Fruit fly (Drosophila melanogaster): Measurements from ENCODE around the gene CG17896.

Gene CG17896

dm6 chrX:476230-477143, 16.8 kb downstream of the CG17896 start, which contains the start of the genes ebo and CG13373 (continued):
- TF ChIP-seq tgo (GFP tag; IDR thresholded peaks at IDR 0.05) (no peak), sima (GFP tag; optimal IDR thresholded peaks at IDR 0.05) (no peak), Dip3 (GFP tag; optimal IDR thresholded peaks at IDR 0.05) (peak; percentile 23), sc (optimal IDR thresholded peaks at IDR 0.05) (no peak), sc (GFP tag; optimal IDR thresholded peaks at IDR 0.05) (no peak), sisA (GFP tag; IDR thresholded peaks at IDR 0.05) (no peak), pzg (GFP tag; optimal IDR thresholded peaks at IDR 0.05) (peak; percentile 37), CG6854 (GFP tag; optimal IDR thresholded peaks at IDR 0.05) (no peak), chinmo (GFP tag; IDR thresholded peaks at IDR 0.05; ENCODE audit: partially characterized antibody) (0 out of 4 replicates have a peak, but pooled peaks have one; percentile 29), crol (GFP tag; IDR thresholded peaks at IDR 0.05) (no peak), Oli (tag; optimal IDR thresholded peaks at IDR 0.05) (peak; percentile 20), Ets97D (GFP tag; optimal IDR thresholded peaks at IDR 0.05) (peak; percentile 22), nom (GFP tag; optimal IDR thresholded peaks at IDR 0.05) (no peak), aop (GFP tag; IDR thresholded peaks at IDR 0.05) (no peak), Neu2 (GFP tag; optimal IDR thresholded peaks at IDR 0.05; ENCODE audit: borderline replicate concordance) (no peak), eve (GFP tag; optimal IDR thresholded peaks at IDR 0.05) (no peak), CG14667 (GFP tag; IDR thresholded peaks at IDR 0.05) (no peak), ranshi (GFP tag; IDR thresholded peaks at IDR 0.05) (no peak), sens-2 (GFP tag; IDR thresholded peaks at IDR 0.05) (no peak), CG6254 (GFP tag; optimal IDR thresholded peaks at IDR 0.05) (no peak), ken (GFP tag; IDR thresholded peaks at IDR 0.05) (no peak), dysf (GFP tag; IDR thresholded peaks at IDR 0.05) (peak; percentile 19; the same call in 1 of the 3 replicates), Hr3 (GFP tag; optimal IDR thresholded peaks at IDR 0.05) (peak; percentile 42), lab (GFP tag; optimal IDR thresholded peaks at IDR 0.05) (no peak), CG12071 (GFP tag; optimal IDR thresholded peaks at IDR 0.05) (no peak), Lim3 (GFP tag; IDR thresholded peaks at IDR 0.05) (no peak), stc (GFP tag; IDR thresholded peaks at IDR 0.05) (no peak), ATbp (GFP tag; optimal IDR thresholded peaks at IDR 0.05) (no peak), Drgx (GFP tag; IDR thresholded peaks at IDR 0.05) (0 out of 2 replicates have a peak, but pooled peaks have one; percentile 37), CG17361 (GFP tag; IDR thresholded peaks at IDR 0.05) (no peak; the same call in 2 of the 3 replicates), chn (GFP tag; optimal IDR thresholded peaks at IDR 0.05) (no peak), otp (GFP tag; IDR thresholded peaks at IDR 0.05) (no peak), CG32767 (GFP tag; IDR thresholded peaks at IDR 0.05) (no peak), grau (tag; optimal IDR thresholded peaks at IDR 0.05) (peak; percentile 58), ftz-f1 (GFP tag; optimal IDR thresholded peaks at IDR 0.05) (no peak), CG4282 (GFP tag; optimal IDR thresholded peaks at IDR 0.05) (no peak), Doc2 (GFP tag; IDR thresholded peaks at IDR 0.05) (no peak), vnd (GFP tag; IDR thresholded peaks at IDR 0.05; ENCODE audit: partially characterized antibody) (peak; percentile 55; the same call in 1 of the 3 replicates), CG3995 (GFP tag; optimal IDR thresholded peaks at IDR 0.05) (no peak), CG10267 (tag; optimal IDR thresholded peaks at IDR 0.05) (peak; percentile 18), CG43689 (GFP tag; IDR thresholded peaks at IDR 0.05) (no peak), HmgZ (tag; optimal IDR thresholded peaks at IDR 0.05) (no peak), CG8388 (GFP tag; optimal IDR thresholded peaks at IDR 0.05) (peak; percentile 28), zfh1 (GFP tag; IDR thresholded peaks at IDR 0.05) (0 out of 3 replicates have a peak, but pooled peaks have one; percentile 30), dm (GFP tag; optimal IDR thresholded peaks at IDR 0.05) (no peak), CG18476 (GFP tag; optimal IDR thresholded peaks at IDR 0.05) (no peak), Adf1 (GFP tag; IDR thresholded peaks at IDR 0.05) (no peak), vvl (GFP tag; IDR thresholded peaks at IDR 0.05) (peak; percentile 28; the same call in 1 of the 2 replicates), CG2875 (GFP tag; optimal IDR thresholded peaks at IDR 0.05) (no peak), CG3407 (GFP tag; optimal IDR thresholded peaks at IDR 0.05) (no peak)

Measured in whole organism, embryonic.